Worm (Caenorhabditis elegans) whole organism, young adult: ENCODE measurements around the gene cyp-43A1.

Experiments used
- B0336.3 ChIP-seq: fragments of 200-800 bp; sonication (Bioruptor generic); IDR thresholded peaks from 2 replicates; pipeline ENCODE4 v1.3.6; 2022; ENCODE audit warnings: missing genetic modification characterization, missing compliant biosample characterization
- C06A6.2 ChIP-seq: fragments of 200-800 bp; sonication (Bioruptor generic); conservative IDR thresholded peaks from 2 replicates; pipeline ENCODE4 v1.3.6; 2022; ENCODE audit warnings: missing genetic modification characterization, missing compliant biosample characterization
- athp-1 ChIP-seq: sonication (generic microtip); optimal IDR thresholded peaks from 2 replicates; lab custom pipeline; 2017; ENCODE audit warnings: mild to moderate bottlenecking, missing genetic modification characterization, missing compliant biosample characterization
- attf-5 ChIP-seq: fragments of 200-800 bp; sonication (Bioruptor generic); optimal IDR thresholded peaks from 2 replicates; lab custom pipeline; 2018; ENCODE audit warnings: mild to moderate bottlenecking, missing genetic modification characterization, missing compliant biosample characterization
- dpl-1 ChIP-seq: fragments of 150-350 bp; optimal IDR thresholded peaks from 2 replicates; lab custom pipeline; 2014; ENCODE audit warnings: missing biosample characterization, missing genetic modification reagents, missing genetic modification characterization
- hlh-26 ChIP-seq: fragments of 200-800 bp; sonication (Bioruptor generic); conservative IDR thresholded peaks from 2 replicates; pipeline ENCODE4 v1.3.6; 2022; ENCODE audit warnings: missing genetic modification reagents, missing genetic modification characterization, missing compliant biosample characterization
- lin-35 ChIP-seq, 3 experiments: fragments of 150-350 bp in 2 of 3; sonication (generic microtip) in 1 of 3; optimal IDR thresholded peaks; 2 replicates each; lab custom pipeline; 2014 to 2018; ENCODE audit warnings: missing biosample characterization in 3 of 3, missing genetic modification characterization in 3 of 3, missing genetic modification reagents in 3 of 3
- madf-10 ChIP-seq: sonication (generic microtip); optimal IDR thresholded peaks from 2 replicates; lab custom pipeline; 2016; ENCODE audit warnings: mild to moderate bottlenecking, missing genetic modification characterization, missing compliant biosample characterization
- somi-1 ChIP-seq: fragments of 200-800 bp; sonication (Bioruptor generic); optimal IDR thresholded peaks from 2 replicates; lab custom pipeline; 2018; ENCODE audit warnings: mild to moderate bottlenecking, missing genetic modification characterization, missing compliant biosample characterization
- ztf-3 ChIP-seq: fragments of 200-800 bp; sonication (Bioruptor generic); optimal IDR thresholded peaks from 2 replicates; lab custom pipeline; 2018; ENCODE audit warnings: mild to moderate bottlenecking, missing genetic modification characterization, missing compliant biosample characterization

DNA sequence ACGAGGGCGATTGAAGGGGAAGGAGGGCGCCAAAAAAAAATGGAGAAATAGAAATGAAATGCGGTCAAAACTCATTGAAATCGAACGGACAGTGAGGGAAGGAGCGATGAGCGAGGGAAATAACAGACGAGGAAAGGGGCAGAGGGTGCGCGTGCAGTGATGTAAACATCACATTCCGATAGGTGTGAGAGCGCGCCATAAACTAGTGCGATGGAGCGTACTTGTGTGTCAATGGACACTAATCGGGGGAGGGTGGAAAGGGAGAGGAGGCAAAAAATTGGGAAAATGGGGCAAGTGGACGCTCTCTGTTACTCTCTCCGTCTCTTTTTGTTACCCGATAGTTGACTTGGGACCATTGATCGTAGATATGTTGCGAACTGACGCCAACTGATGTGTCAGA lies 49.6 kb downstream of the cyp-43A1 start:
- no peak for TF ChIP-seq C06A6.2 (GFP tag; lab: Robert Waterston, UW)
- TF ChIP-seq athp-1 (tag; lab: Kevin White, UChicago), result no peak
- TF ChIP-seq ztf-3 (GFP tag; lab: Kevin White, UChicago), result no peak
- TF ChIP-seq B0336.3 (GFP tag; lab: Robert Waterston, UW), result no peak
- no peak for TF ChIP-seq somi-1 (GFP tag; lab: Kevin White, UChicago)
- no peak for TF ChIP-seq madf-10 (tag; lab: Kevin White, UChicago)
- TF ChIP-seq dpl-1 (GFP tag; lab: Kevin White, UChicago), result no peak
- TF ChIP-seq hlh-26 (GFP tag; lab: Robert Waterston, UW), result no peak
- TF ChIP-seq attf-5 (GFP tag; lab: Kevin White, UChicago), result peak; percentile 27
- no peak for TF ChIP-seq lin-35 (GFP tag; optimal IDR thresholded peaks at IDR 0.05; lab: Kevin White, UChicago)
